Fruit fly (Drosophila melanogaster): ENCODE results near the gene Cpr72Ec.

DNA sequence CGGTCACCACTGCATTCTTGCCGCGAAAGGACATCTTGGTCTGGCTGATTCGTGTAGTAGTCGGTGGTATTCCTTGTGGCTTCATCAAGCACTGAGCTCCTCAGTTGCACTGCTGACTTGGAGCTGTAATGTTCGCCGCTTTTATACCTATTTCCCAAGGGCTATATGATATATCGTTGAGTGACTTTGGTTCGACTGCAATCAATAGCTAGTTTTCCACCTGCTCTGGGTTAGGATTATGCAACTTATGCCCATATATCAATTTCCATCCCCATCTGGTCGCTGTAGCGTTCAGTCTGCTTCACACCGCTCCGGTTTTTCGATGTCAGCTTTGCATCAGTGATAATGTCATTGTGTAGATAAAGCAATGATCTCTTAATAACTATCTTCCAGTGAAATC, 12.9 kb downstream of the Cpr72Ec start, which contains the start of gene Pdh:
- TF ChIP-seq Lpt (GFP tag; optimal IDR thresholded peaks at IDR 0.05), result no peak
- no peak for TF ChIP-seq CG6276 (GFP tag; optimal IDR thresholded peaks at IDR 0.05)
- no peak for TF ChIP-seq Ets96B (tag; optimal IDR thresholded peaks at IDR 0.05)
- no peak for TF ChIP-seq OdsH (GFP tag; optimal IDR thresholded peaks at IDR 0.05)
- TF ChIP-seq CG8632 (GFP tag; optimal IDR thresholded peaks at IDR 0.05), result no peak
- no peak for TF ChIP-seq CG1621 (tag; optimal IDR thresholded peaks at IDR 0.05)
- no peak for TF ChIP-seq vri (GFP tag; optimal IDR thresholded peaks at IDR 0.05)
- no peak for TF ChIP-seq CG16779 (tag; optimal IDR thresholded peaks at IDR 0.05)
- no peak for TF ChIP-seq CG8319 (GFP tag; optimal IDR thresholded peaks at IDR 0.05)
- no peak for TF ChIP-seq Blimp-1 (GFP tag; optimal IDR thresholded peaks at IDR 0.05)
- TF ChIP-seq Hr38 (GFP tag; optimal IDR thresholded peaks at IDR 0.05), result no peak
